Fruit fly (Drosophila melanogaster): ENCODE data around the gene p38a.

The p38a gene

dm6 chr3R:24105312-24105902 lies 46.7 kb downstream of the p38a start, which contains the start of gene Syx1A:
Gene Syx1A, minus strand, starts transcription at chr3R:24105763.
- no peak for TF ChIP-seq onecut (GFP tag; IDR thresholded peaks at IDR 0.05)
- peak; percentile 74 for TF ChIP-seq Ets97D (GFP tag; optimal IDR thresholded peaks at IDR 0.05)
- no peak for TF ChIP-seq ssp (GFP tag; IDR thresholded peaks at IDR 0.05)
- TF ChIP-seq CG7357 (GFP tag; IDR thresholded peaks at IDR 0.05), result no peak
- no peak for TF ChIP-seq sob (GFP tag; IDR thresholded peaks at IDR 0.05)
- TF ChIP-seq sc (optimal IDR thresholded peaks at IDR 0.05), result no peak
- TF ChIP-seq sc (GFP tag; optimal IDR thresholded peaks at IDR 0.05), result no peak
- TF ChIP-seq CG10274 (GFP tag; optimal IDR thresholded peaks at IDR 0.05), result no peak
- peak in 1 of 2 experiments; percentile 36 for TF ChIP-seq bsh (GFP tag; optimal IDR thresholded peaks at IDR 0.05)
- TF ChIP-seq wdn (GFP tag; IDR thresholded peaks at IDR 0.05), result no peak
- TF ChIP-seq sim (GFP tag; IDR thresholded peaks at IDR 0.05), result no peak
- TF ChIP-seq crol (GFP tag; IDR thresholded peaks at IDR 0.05), result no peak
- TF ChIP-seq CG15011 (GFP tag; optimal IDR thresholded peaks at IDR 0.05), result no peak
- TF ChIP-seq E2f1 (GFP tag; IDR thresholded peaks at IDR 0.05), result no peak
- peak; percentile 46 for TF ChIP-seq CG13296 (GFP tag; optimal IDR thresholded peaks at IDR 0.05)
- TF ChIP-seq BEAF-32 (GFP tag; optimal IDR thresholded peaks at IDR 0.05), result peak; percentile 48
- peak; percentile 25 for TF ChIP-seq CG7839 (tag; optimal IDR thresholded peaks at IDR 0.05)
- TF ChIP-seq CG30020 (tag; optimal IDR thresholded peaks at IDR 0.05), result no peak
- TF ChIP-seq lbe (GFP tag; optimal IDR thresholded peaks at IDR 0.05), result no peak
- TF ChIP-seq CoRest (tag; optimal IDR thresholded peaks at IDR 0.05), result peak; percentile 11
- no peak for TF ChIP-seq ERR (GFP tag; optimal IDR thresholded peaks at IDR 0.05)
- no peak for TF ChIP-seq Gsc (GFP tag; IDR thresholded peaks at IDR 0.05)
- peak; percentile 54 for TF ChIP-seq MESR4 (GFP tag; optimal IDR thresholded peaks at IDR 0.05)
- TF ChIP-seq CG14014 (GFP tag; IDR thresholded peaks at IDR 0.05), result no peak
- no peak for TF ChIP-seq Hr39 (optimal IDR thresholded peaks at IDR 0.05)
- no peak for TF ChIP-seq Abd-B (GFP tag; optimal IDR thresholded peaks at IDR 0.05)
- peak; percentile 0 for TF ChIP-seq CG4617 (GFP tag; optimal IDR thresholded peaks at IDR 0.05; ENCODE audit: borderline replicate concordance)
- no peak for TF ChIP-seq Ssrp (tag; optimal IDR thresholded peaks at IDR 0.05)
- no peak for TF ChIP-seq CkIIα-i1 (GFP tag; IDR thresholded peaks at IDR 0.05)
- peak; percentile 77 for TF ChIP-seq CG3163 (GFP tag; optimal IDR thresholded peaks at IDR 0.05)
- TF ChIP-seq otp (GFP tag; IDR thresholded peaks at IDR 0.05), result no peak
- TF ChIP-seq CG13894 (tag; optimal IDR thresholded peaks at IDR 0.05), result no peak
- no peak for TF ChIP-seq ems (GFP tag; optimal IDR thresholded peaks at IDR 0.05)
- TF ChIP-seq CG30403 (GFP tag; optimal IDR thresholded peaks at IDR 0.05), result no peak
- no peak for TF ChIP-seq CG15601 (tag; optimal IDR thresholded peaks at IDR 0.05)
- TF ChIP-seq slou (GFP tag; optimal IDR thresholded peaks at IDR 0.05), result no peak
- no peak for TF ChIP-seq CG43689 (GFP tag; IDR thresholded peaks at IDR 0.05)
- TF ChIP-seq CG13287 (GFP tag; IDR thresholded peaks at IDR 0.05; ENCODE audit: partially characterized antibody), result no peak
- TF ChIP-seq emc (GFP tag; optimal IDR thresholded peaks at IDR 0.05), result no peak
- no peak for TF ChIP-seq tll (GFP tag; optimal IDR thresholded peaks at IDR 0.05)
- no peak for TF ChIP-seq z (GFP tag; IDR thresholded peaks at IDR 0.05)
- TF ChIP-seq CG17359 (tag; optimal IDR thresholded peaks at IDR 0.05), result peak; percentile 4
- no peak for TF ChIP-seq kah (GFP tag; optimal IDR thresholded peaks at IDR 0.05)
- TF ChIP-seq run (tag; optimal IDR thresholded peaks at IDR 0.05), result peak; percentile 5
- TF ChIP-seq pita (GFP tag; optimal IDR thresholded peaks at IDR 0.05), result peak; percentile 70
- no peak for TF ChIP-seq repo (GFP tag; optimal IDR thresholded peaks at IDR 0.05)
- TF ChIP-seq dm (GFP tag; optimal IDR thresholded peaks at IDR 0.05), result peak; percentile 35
- no peak for TF ChIP-seq Bteb2 (GFP tag; optimal IDR thresholded peaks at IDR 0.05)
- TF ChIP-seq MTF-1 (GFP tag; optimal IDR thresholded peaks at IDR 0.05; ENCODE audit: borderline replicate concordance), result no peak
- TF ChIP-seq Dip2 (GFP tag; IDR thresholded peaks at IDR 0.05), result no peak
- no peak for TF ChIP-seq Atf6 (GFP tag; IDR thresholded peaks at IDR 0.05)
- no peak for TF ChIP-seq CG5245 (GFP tag; optimal IDR thresholded peaks at IDR 0.05)
